Worm (Caenorhabditis elegans) whole organism, L4 larva: ENCODE results near the gene ZK669.3.

Experiments
- D1046.2 ChIP-seq: fragments of 200-800 bp; sonication (Bioruptor generic); IDR thresholded peaks from 2 replicates; pipeline ENCODE4 v1.3.6; 2022; ENCODE audit warnings: missing genetic modification characterization, missing compliant biosample characterization
- F49E8.2 ChIP-seq: sonication (generic microtip); optimal IDR thresholded peaks from 2 replicates; lab custom pipeline; 2016; ENCODE audit warnings: missing compliant biosample characterization, mild to moderate bottlenecking, missing genetic modification characterization, borderline replicate concordance
- Y5F2A.4 ChIP-seq: fragments of 200-800 bp; sonication (Bioruptor generic); optimal IDR thresholded peaks from 2 replicates; lab custom pipeline; 2018; ENCODE audit warnings: mild to moderate bottlenecking, missing genetic modification characterization, missing compliant biosample characterization
- ZK337.2 ChIP-seq: fragments of 200-800 bp; sonication (Bioruptor generic); IDR thresholded peaks from 2 replicates; pipeline ENCODE4 v1.3.6; 2022; ENCODE audit warnings: missing genetic modification reagents, missing genetic modification characterization, missing compliant biosample characterization
- aha-1 ChIP-seq: fragments of 150-350 bp; peaks from one replicate; lab custom pipeline; 2014; ENCODE audit warnings: missing biosample characterization, missing genetic modification characterization
- ama-1 ChIP-seq: fragments of 150-350 bp; optimal IDR thresholded peaks from 2 replicates; lab custom pipeline; 2014; ENCODE audit warnings: inconsistent platforms, mixed read lengths
- attf-4 ChIP-seq: sonication (generic microtip); optimal IDR thresholded peaks from 3 replicates; lab custom pipeline; 2017; ENCODE audit warnings: missing biosample characterization, missing genetic modification characterization
- ceh-82 ChIP-seq: sonication (generic microtip); optimal IDR thresholded peaks from 2 replicates; lab custom pipeline; 2017; ENCODE audit warnings: missing biosample characterization, missing genetic modification characterization
- ces-1 ChIP-seq: fragments of 150-350 bp; sonication (generic microtip); optimal IDR thresholded peaks from 4 replicates; lab custom pipeline; 2014; ENCODE audit warnings: missing biosample characterization, missing genetic modification reagents, missing genetic modification characterization
- cey-2 ChIP-seq: sonication (generic microtip); optimal IDR thresholded peaks from 3 replicates; lab custom pipeline; 2017; ENCODE audit warnings: missing genetic modification characterization, mild to moderate bottlenecking, missing compliant biosample characterization, antibody characterized with exemption, borderline replicate concordance; ENCODE audit not compliant: insufficient read depth
- daf-16 ChIP-seq, 3 experiments: sonication (generic microtip); optimal IDR thresholded peaks; 2 replicates each; lab custom pipeline; 2016 to 2017; ENCODE audit warnings: missing genetic modification characterization in 3 of 3, missing genetic modification reagents in 3 of 3, mild to moderate bottlenecking in 2 of 3, missing compliant biosample characterization in 2 of 3, missing biosample characterization in 1 of 3, moderate library complexity in 1 of 3
- daf-8 ChIP-seq: fragments of 200-800 bp; sonication (Bioruptor generic); IDR thresholded peaks from 2 replicates; pipeline ENCODE4 v1.3.6; 2022; ENCODE audit warnings: missing genetic modification characterization, missing compliant biosample characterization
- dmd-8 ChIP-seq: fragments of 200-800 bp; sonication (Bioruptor generic); IDR thresholded peaks from 2 replicates; pipeline ENCODE4 v1.3.6; 2022; ENCODE audit warnings: missing genetic modification characterization, missing compliant biosample characterization
- egl-43 ChIP-seq: fragments of 200-800 bp; sonication (Bioruptor generic); IDR thresholded peaks from 2 replicates; pipeline ENCODE4 v1.3.6; 2022; ENCODE audit warnings: missing genetic modification reagents, missing genetic modification characterization, missing compliant biosample characterization
- hif-1 ChIP-seq, 2 experiments: sonication (generic microtip); optimal IDR thresholded peaks; 2 replicates each; lab custom pipeline; 2016 to 2017; ENCODE audit warnings: missing compliant biosample characterization in 2 of 2, missing genetic modification characterization in 2 of 2, missing genetic modification reagents in 2 of 2, missing genotype in 2 of 2, mild to moderate bottlenecking in 1 of 2
- hlh-30 ChIP-seq: sonication (generic microtip); optimal IDR thresholded peaks from 2 replicates; lab custom pipeline; 2017; ENCODE audit warnings: antibody characterized with exemption, mild to moderate bottlenecking, missing genetic modification characterization, missing compliant biosample characterization; ENCODE audit not compliant: insufficient read depth
- jun-1 ChIP-seq: fragments of 150-350 bp; optimal IDR thresholded peaks from 2 replicates; lab custom pipeline; 2014; ENCODE audit warnings: missing biosample characterization, missing genetic modification reagents, missing genetic modification characterization
- lin-1 ChIP-seq: fragments of 200-800 bp; sonication (Bioruptor generic); IDR thresholded peaks from 2 replicates; pipeline ENCODE4 v1.3.6; 2022; ENCODE audit warnings: missing genetic modification reagents, missing genetic modification characterization, missing compliant biosample characterization
- lin-13 ChIP-seq: fragments of 150-350 bp; optimal IDR thresholded peaks from 2 replicates; lab custom pipeline; 2014; ENCODE audit warnings: missing biosample characterization, missing genetic modification reagents, missing genetic modification characterization
- lin-29 ChIP-seq: fragments of 200-800 bp; sonication (Bioruptor generic); IDR thresholded peaks from 2 replicates; pipeline ENCODE4 v1.3.6; 2022; ENCODE audit warnings: missing genetic modification reagents, missing genetic modification characterization, missing compliant biosample characterization
- lir-3 ChIP-seq: sonication (generic microtip); optimal IDR thresholded peaks from 2 replicates; lab custom pipeline; 2016; ENCODE audit warnings: mild to moderate bottlenecking, missing genetic modification characterization, missing compliant biosample characterization
- madf-5 ChIP-seq, 2 experiments: fragments of 200-800 bp; sonication (Bioruptor generic); IDR thresholded peaks; 2 replicates each; pipeline ENCODE4 v1.3.6; 2022; ENCODE audit warnings: missing compliant biosample characterization in 2 of 2, missing genetic modification characterization in 2 of 2
- madf-9 ChIP-seq: fragments of 200-800 bp; sonication (Bioruptor generic); conservative IDR thresholded peaks from 2 replicates; pipeline ENCODE4 v1.3.6; 2022; ENCODE audit warnings: missing genetic modification reagents, missing genetic modification characterization, missing compliant biosample characterization
- mdl-1 ChIP-seq, 2 experiments: fragments of 150-350 bp in 1 of 2; sonication (generic microtip) in 1 of 2; optimal IDR thresholded peaks; 2 replicates each; lab custom pipeline; 2014 to 2017; ENCODE audit warnings: missing biosample characterization in 2 of 2, missing genetic modification characterization in 2 of 2
- mep-1 ChIP-seq: fragments of 150-350 bp; sonication (generic microtip); optimal IDR thresholded peaks from 3 replicates; lab custom pipeline; 2014; ENCODE audit warnings: missing biosample characterization, missing genetic modification characterization
- mxl-2 ChIP-seq: fragments of 200-800 bp; sonication (Bioruptor generic); conservative IDR thresholded peaks from 2 replicates; pipeline ENCODE4 v1.3.6; 2022; ENCODE audit warnings: missing genetic modification reagents, missing genetic modification characterization, missing compliant biosample characterization
- nhr-10 ChIP-seq: fragments of 150-350 bp; optimal IDR thresholded peaks from 2 replicates; lab custom pipeline; 2014; ENCODE audit warnings: missing biosample characterization, missing genetic modification characterization
- nhr-48 ChIP-seq: sonication (generic microtip); optimal IDR thresholded peaks from 2 replicates; lab custom pipeline; 2016; ENCODE audit warnings: mild to moderate bottlenecking, missing genetic modification characterization, missing compliant biosample characterization
- nhr-76 ChIP-seq: fragments of 150-350 bp; optimal IDR thresholded peaks from 2 replicates; lab custom pipeline; 2014; ENCODE audit warnings: missing biosample characterization, missing genetic modification characterization
- pha-4 ChIP-seq, 2 experiments: fragments of 150-350 bp in 1 of 2; fragments of 200-800 bp in 1 of 2; sonication (Bioruptor generic) in 1 of 2; IDR thresholded peaks in 1 of 2; optimal IDR thresholded peaks in 1 of 2; 2 replicates each; pipeline versions ENCODE4 v1.3.6 to Lab custom; 2014 to 2022; ENCODE audit warnings: missing genetic modification characterization in 2 of 2, missing genetic modification reagents in 2 of 2, missing biosample characterization in 1 of 2, missing compliant biosample characterization in 1 of 2
- sdz-12 ChIP-seq: fragments of 200-800 bp; sonication (Bioruptor generic); optimal IDR thresholded peaks from 2 replicates; lab custom pipeline; 2018; ENCODE audit warnings: mild to moderate bottlenecking, missing genetic modification characterization, missing compliant biosample characterization
- set-16 ChIP-seq: fragments of 200-800 bp; sonication (Bioruptor generic); IDR thresholded peaks from 2 replicates; pipeline ENCODE4 v1.3.6; 2022; ENCODE audit warnings: missing genetic modification reagents, missing genetic modification characterization, missing compliant biosample characterization
- snpc-1.2 ChIP-seq: fragments of 200-800 bp; sonication (Bioruptor generic); IDR thresholded peaks from 2 replicates; pipeline ENCODE4 v1.3.6; 2022; ENCODE audit warnings: missing genetic modification reagents, missing genetic modification characterization, missing compliant biosample characterization
- snpc-4 ChIP-seq: fragments of 150-350 bp; optimal IDR thresholded peaks from 2 replicates; lab custom pipeline; 2014; ENCODE audit warnings: missing biosample characterization, missing genetic modification characterization
- spr-1 ChIP-seq: sonication (generic microtip); optimal IDR thresholded peaks from 2 replicates; lab custom pipeline; 2016; ENCODE audit warnings: mild to moderate bottlenecking, missing genetic modification characterization, missing compliant biosample characterization
- tra-1 ChIP-seq: fragments of 200-800 bp; sonication (Bioruptor generic); IDR thresholded peaks from 2 replicates; pipeline ENCODE4 v1.3.6; 2022; ENCODE audit warnings: missing genetic modification reagents, missing genetic modification characterization, missing compliant biosample characterization
- unc-39 ChIP-seq: sonication (generic microtip); optimal IDR thresholded peaks from 2 replicates; lab custom pipeline; 2017; ENCODE audit warnings: missing biosample characterization, missing genetic modification characterization
- unc-62 ChIP-seq, 3 experiments: fragments of 150-350 bp in 1 of 3; sonication (generic microtip); optimal IDR thresholded peaks in 2 of 3; peaks in 1 of 3; 1 replicate in 1 of 3; 2 replicates in 2 of 3; lab custom pipeline; 2014 to 2017; ENCODE audit warnings: missing biosample characterization in 3 of 3, missing genetic modification characterization in 3 of 3, missing genetic modification reagents in 3 of 3, missing genotype in 1 of 3
- vab-7 ChIP-seq: fragments of 200-800 bp; sonication (Bioruptor generic); IDR thresholded peaks from 2 replicates; pipeline ENCODE4 v1.3.6; 2022; ENCODE audit warnings: missing genetic modification reagents, missing genetic modification characterization, missing compliant biosample characterization
- zfp-3 ChIP-seq: fragments of 200-800 bp; sonication (Bioruptor generic); conservative IDR thresholded peaks from 2 replicates; pipeline ENCODE4 v1.3.6; 2022; ENCODE audit warnings: missing genetic modification reagents, missing genetic modification characterization, missing compliant biosample characterization
- zip-2 ChIP-seq: fragments of 150-350 bp; optimal IDR thresholded peaks from 2 replicates; lab custom pipeline; 2014; ENCODE audit warnings: missing biosample characterization, missing genetic modification characterization
- ztf-7 ChIP-seq: fragments of 150-350 bp; optimal IDR thresholded peaks from 2 replicates; lab custom pipeline; 2014; ENCODE audit warnings: missing biosample characterization, missing genetic modification characterization

The ZK669.3 gene

DNA sequence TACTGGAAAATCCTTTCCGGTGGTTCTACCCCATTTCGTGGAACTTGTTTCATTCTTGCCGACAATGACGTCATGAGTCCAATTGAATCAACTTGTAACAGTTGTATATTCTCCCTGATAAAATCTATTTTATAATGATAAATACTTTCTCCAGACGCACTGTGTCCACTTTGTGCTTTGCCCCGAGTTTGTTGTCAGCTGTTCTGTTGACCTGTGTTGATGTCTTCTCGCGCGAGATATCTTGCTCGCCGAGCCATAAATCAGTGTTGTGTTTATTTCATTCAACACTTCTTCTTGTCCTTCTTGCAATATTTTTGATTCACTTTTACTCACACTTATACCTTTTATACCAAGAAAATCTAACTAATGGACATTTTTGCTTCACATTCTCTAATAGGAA lies 21.2 kb downstream of the ZK669.3 start:
- TF ChIP-seq snpc-1.2 (GFP tag; lab: Robert Waterston, UW) (no peak), aha-1 (tag; lab: Kevin White, UChicago) (peak; percentile 5), lin-29 (GFP tag; lab: Robert Waterston, UW) (no peak), mep-1 (tag; lab: Kevin White, UChicago) (no peak), set-16 (GFP tag; lab: Robert Waterston, UW) (no peak), daf-16 (GFP tag; optimal IDR thresholded peaks at IDR 0.05; lab: Kevin White, UChicago) (peak in 1 of 2 experiments; percentile 52), daf-16 (tag; optimal IDR thresholded peaks at IDR 0.05; lab: Kevin White, UChicago) (no peak), madf-5 (GFP tag; IDR thresholded peaks at IDR 0.05; lab: Robert Waterston, UW) (no peak), lir-3 (tag; lab: Kevin White, UChicago) (no peak), jun-1 (no peak), nhr-48 (tag; lab: Kevin White, UChicago) (no peak), sdz-12 (GFP tag; lab: Kevin White, UChicago) (no peak), snpc-4 (no peak), ama-1 (lab: Kevin White, UChicago) (no peak), madf-9 (GFP tag; lab: Robert Waterston, UW) (no peak), ces-1 (GFP tag; lab: Kevin White, UChicago) (no peak)

DNA sequence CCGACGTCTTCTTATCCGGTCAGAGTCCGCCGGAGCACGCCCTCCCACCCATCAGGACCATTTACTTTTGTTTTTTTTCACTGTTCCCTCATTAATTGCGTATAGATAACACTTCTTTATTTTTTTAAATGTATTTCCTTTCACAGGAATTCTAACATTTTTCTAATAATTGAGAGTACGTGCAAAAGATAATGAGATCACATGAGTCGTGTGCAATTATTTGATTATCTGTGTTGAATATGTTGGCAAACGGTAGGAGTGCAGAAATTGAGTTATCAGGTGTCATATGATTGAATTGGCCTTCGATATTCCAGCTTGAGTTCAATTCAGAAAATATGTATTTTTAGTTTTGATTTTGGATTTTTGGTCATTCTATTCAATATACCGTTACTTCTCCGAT lies 27.4 kb downstream of the ZK669.3 start:
- TF ChIP-seq Y5F2A.4 (GFP tag; lab: Kevin White, UChicago) (no peak), aha-1 (tag; lab: Kevin White, UChicago) (no peak), dmd-8 (GFP tag; lab: Robert Waterston, UW) (no peak)

DNA sequence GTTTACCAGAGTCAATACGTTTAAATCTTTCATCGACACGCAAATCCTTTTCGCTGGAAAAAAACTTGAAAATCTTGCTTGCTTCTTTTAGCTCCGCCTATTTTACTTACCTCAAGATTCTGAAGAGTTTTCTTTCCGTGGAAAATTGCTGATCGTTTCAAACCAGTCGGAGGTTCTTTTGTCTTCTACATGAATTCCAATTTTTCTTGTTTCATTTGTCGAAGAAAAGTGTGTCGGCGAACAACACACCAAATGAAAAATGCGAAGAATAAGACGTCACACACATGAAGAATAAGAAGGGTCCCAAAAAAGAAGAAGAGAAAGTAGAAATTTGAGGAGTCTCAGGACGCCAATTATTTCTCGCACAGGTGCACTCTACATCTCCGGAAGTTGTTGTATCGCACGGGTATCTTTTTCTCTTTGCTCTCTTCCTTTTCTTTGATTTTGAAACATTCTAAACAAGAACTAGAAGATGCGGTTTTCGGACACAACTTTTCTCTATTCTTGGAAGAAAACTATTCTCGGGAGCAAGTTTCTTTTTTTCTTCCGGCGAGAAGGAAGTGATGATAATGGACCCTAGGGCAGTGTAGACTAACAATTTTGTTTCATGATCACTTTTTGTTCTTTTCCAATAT lies 33.4 kb downstream of the ZK669.3 start:
- TF ChIP-seq ceh-82 (tag; lab: Kevin White, UChicago) (no peak), zfp-3 (no peak), Y5F2A.4 (GFP tag; lab: Kevin White, UChicago) (no peak), spr-1 (no peak), pha-4 (GFP tag; IDR thresholded peaks at IDR 0.05; lab: Robert Waterston, UW) (no peak), pha-4 (tag; optimal IDR thresholded peaks at IDR 0.05; lab: Kevin White, UChicago) (no peak), aha-1 (tag; lab: Kevin White, UChicago) (peak; percentile 82), sdz-12 (GFP tag; lab: Kevin White, UChicago) (no peak), ZK337.2 (GFP tag; lab: Robert Waterston, UW) (no peak), hlh-30 (no peak), lin-1 (GFP tag; lab: Robert Waterston, UW) (no peak), ztf-7 (no peak), lin-13 (no peak), unc-62 (GFP tag; optimal IDR thresholded peaks at IDR 0.05 in 1 of 2; lab: Kevin White, UChicago) (peak in 1 of 2 experiments; percentile 55), unc-62 (tag; optimal IDR thresholded peaks at IDR 0.05; lab: Kevin White, UChicago) (no peak), vab-7 (GFP tag; lab: Robert Waterston, UW) (no peak)

DNA sequence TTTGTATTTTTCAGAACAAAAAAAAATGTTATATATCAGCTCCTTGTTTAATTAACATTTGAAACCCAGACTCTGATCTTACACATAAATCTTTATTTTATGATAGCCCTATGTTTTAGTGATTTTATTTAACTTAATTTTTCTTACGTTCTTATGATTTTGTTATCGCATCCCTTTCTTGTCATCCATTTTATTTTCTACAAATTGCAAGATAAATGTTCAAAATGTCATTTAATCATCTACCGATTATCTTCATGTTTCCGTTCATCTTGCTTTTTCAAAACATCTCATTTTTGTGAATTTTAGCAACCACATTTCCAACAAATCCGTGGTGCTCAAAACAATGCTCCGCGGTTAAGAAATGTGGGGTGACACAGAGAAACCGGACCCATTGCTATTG lies 35.4 kb downstream of the ZK669.3 start, which contains the start of gene DH11.5:
TSS of gene DH11.5 (plus strand) at position 301 of the 400 bp plus-strand sequence.
- no peak for TF ChIP-seq egl-43
- no peak for TF ChIP-seq zfp-3
- no peak for TF ChIP-seq D1046.2 (GFP tag; lab: Robert Waterston, UW)
- TF ChIP-seq daf-8 (GFP tag; lab: Robert Waterston, UW) = no peak
- no peak for TF ChIP-seq F49E8.2 (tag; lab: Kevin White, UChicago)
- TF ChIP-seq nhr-76 (tag; lab: Kevin White, UChicago) = no peak
- TF ChIP-seq zip-2 (tag; lab: Kevin White, UChicago) = no peak
- TF ChIP-seq cey-2 (tag; lab: Kevin White, UChicago) = no peak
- TF ChIP-seq mep-1 (tag; lab: Kevin White, UChicago) = no peak
- no peak for TF ChIP-seq unc-39 (tag; lab: Kevin White, UChicago)
- no peak for TF ChIP-seq Y5F2A.4 (GFP tag; lab: Kevin White, UChicago)
- TF ChIP-seq nhr-10 = no peak
- TF ChIP-seq hif-1 (tag; optimal IDR thresholded peaks at IDR 0.05; lab: Kevin White, UChicago) = no peak
- no peak for TF ChIP-seq mxl-2 (GFP tag; lab: Robert Waterston, UW)
- TF ChIP-seq mdl-1 (tag; optimal IDR thresholded peaks at IDR 0.05; lab: Kevin White, UChicago) = no peak
- no peak for TF ChIP-seq hlh-30
- TF ChIP-seq tra-1 (GFP tag; lab: Robert Waterston, UW) = no peak
- TF ChIP-seq vab-7 (GFP tag; lab: Robert Waterston, UW) = no peak
- no peak for TF ChIP-seq dmd-8 (GFP tag; lab: Robert Waterston, UW)
- no peak for TF ChIP-seq attf-4
- TF ChIP-seq, all 104 proteins: peak for 0
